Fruit fly (Drosophila melanogaster): ENCODE measurements around the gene CG31921.

- TF ChIP-seq h (optimal IDR thresholded peaks at IDR 0.05) (no peak), psq (optimal IDR thresholded peaks at IDR 0.05) (no peak), insv (optimal IDR thresholded peaks at IDR 0.05) (no peak), ttk (optimal IDR thresholded peaks at IDR 0.05) (no peak), Sin3A (optimal IDR thresholded peaks at IDR 0.05) (no peak), Myc (optimal IDR thresholded peaks at IDR 0.05) (no peak)
Observed at dm6 chr2L:369811-370210, 37.7 kb upstream of the CG31921 start.
